Worm (Caenorhabditis elegans) whole organism, late embryonic: Measurements from ENCODE around the gene srx-77.

Experiments used
- F13H6.1 ChIP-seq: sonication (generic microtip); optimal IDR thresholded peaks from 2 replicates; lab custom pipeline; 2016; ENCODE audit warnings: missing genetic modification characterization, missing compliant biosample characterization
- K02D7.2 ChIP-seq: sonication (generic microtip); optimal IDR thresholded peaks from 2 replicates; lab custom pipeline; 2017; ENCODE audit warnings: mild to moderate bottlenecking, missing genetic modification characterization, missing compliant biosample characterization
- K09A11.1 ChIP-seq: sonication (generic microtip); optimal IDR thresholded peaks from 2 replicates; lab custom pipeline; 2017; ENCODE audit warnings: antibody characterized with exemption, mild to moderate bottlenecking, missing genetic modification characterization, missing compliant biosample characterization; ENCODE audit not compliant: insufficient read depth
- Y22D7AL.16 ChIP-seq: sonication (generic microtip); optimal IDR thresholded peaks from 2 replicates; lab custom pipeline; 2016; ENCODE audit warnings: missing genetic modification characterization, missing compliant biosample characterization
- ahr-1 ChIP-seq: sonication (generic microtip); optimal IDR thresholded peaks from 2 replicates; lab custom pipeline; 2016; ENCODE audit warnings: missing genetic modification characterization, missing compliant biosample characterization
- ceh-18 ChIP-seq: sonication (generic microtip); optimal IDR thresholded peaks from 2 replicates; lab custom pipeline; 2016; ENCODE audit warnings: missing genetic modification characterization, missing compliant biosample characterization
- ceh-19 ChIP-seq: fragments of 200-800 bp; sonication (Bioruptor generic); optimal IDR thresholded peaks from 2 replicates; lab custom pipeline; 2018; ENCODE audit warnings: mild to moderate bottlenecking, missing genetic modification characterization, missing compliant biosample characterization
- ceh-22 ChIP-seq: sonication (generic microtip); optimal IDR thresholded peaks from 2 replicates; lab custom pipeline; 2017; ENCODE audit warnings: missing biosample characterization, missing genetic modification characterization
- ceh-30 ChIP-seq: fragments of 150-350 bp; optimal IDR thresholded peaks from 2 replicates; lab custom pipeline; 2014; ENCODE audit warnings: missing biosample characterization, missing genetic modification characterization
- ceh-45 ChIP-seq: fragments of 200-800 bp; sonication (Bioruptor generic); IDR thresholded peaks from 2 replicates; pipeline ENCODE4 v1.3.6; 2022; ENCODE audit warnings: missing genetic modification reagents, missing genetic modification characterization, missing compliant biosample characterization
- ceh-9 ChIP-seq: sonication (generic microtip); optimal IDR thresholded peaks from 2 replicates; lab custom pipeline; 2016; ENCODE audit warnings: mild to moderate bottlenecking, missing genetic modification characterization, inconsistent platforms, missing compliant biosample characterization
- dmd-4 ChIP-seq: sonication (generic microtip); optimal IDR thresholded peaks from 2 replicates; lab custom pipeline; 2016; ENCODE audit warnings: borderline replicate concordance, missing genetic modification characterization, missing compliant biosample characterization
- elt-2 ChIP-seq: sonication (generic microtip); optimal IDR thresholded peaks from 2 replicates; lab custom pipeline; 2016; ENCODE audit warnings: missing genetic modification reagents, missing genetic modification characterization, missing compliant biosample characterization
- elt-4 ChIP-seq: sonication (generic microtip); optimal IDR thresholded peaks from 2 replicates; lab custom pipeline; 2016; ENCODE audit warnings: missing genetic modification characterization, missing compliant biosample characterization
- ets-4 ChIP-seq: sonication (generic microtip); optimal IDR thresholded peaks from 2 replicates; lab custom pipeline; 2016; ENCODE audit warnings: missing genetic modification characterization, missing compliant biosample characterization
- eyg-1 ChIP-seq: sonication (generic microtip); optimal IDR thresholded peaks from 2 replicates; lab custom pipeline; 2016; ENCODE audit warnings: missing genotype, missing genetic modification characterization, missing compliant biosample characterization
- fkh-10 ChIP-seq: fragments of 150-350 bp; optimal IDR thresholded peaks from 2 replicates; lab custom pipeline; 2014; ENCODE audit warnings: missing biosample characterization, missing genetic modification reagents, missing genetic modification characterization
- gmeb-2 ChIP-seq: sonication (generic microtip); optimal IDR thresholded peaks from 2 replicates; lab custom pipeline; 2016; ENCODE audit warnings: missing genetic modification characterization, inconsistent platforms, missing compliant biosample characterization
- hlh-15 ChIP-seq: sonication (generic microtip); optimal IDR thresholded peaks from 2 replicates; lab custom pipeline; 2016; ENCODE audit warnings: missing genetic modification characterization, missing compliant biosample characterization
- hlh-30 ChIP-seq: sonication (generic microtip); optimal IDR thresholded peaks from 2 replicates; lab custom pipeline; 2017; ENCODE audit warnings: antibody characterized with exemption, missing genetic modification characterization, missing compliant biosample characterization; ENCODE audit not compliant: insufficient read depth
- hlh-6 ChIP-seq: sonication (generic microtip); optimal IDR thresholded peaks from 2 replicates; lab custom pipeline; 2016; ENCODE audit warnings: missing genotype, missing genetic modification characterization, missing compliant biosample characterization
- hlh-8 ChIP-seq: sonication (generic microtip); optimal IDR thresholded peaks from 2 replicates; lab custom pipeline; 2016; ENCODE audit warnings: missing genotype, missing genetic modification characterization, missing compliant biosample characterization
- lim-6 ChIP-seq: sonication (generic microtip); optimal IDR thresholded peaks from 2 replicates; lab custom pipeline; 2016; ENCODE audit warnings: missing genetic modification characterization, missing compliant biosample characterization
- lin-11 ChIP-seq: fragments of 200-800 bp; sonication (Bioruptor generic); optimal IDR thresholded peaks from 2 replicates; lab custom pipeline; 2018; ENCODE audit warnings: mild to moderate bottlenecking, missing genetic modification characterization, missing compliant biosample characterization
- nhr-11 ChIP-seq: fragments of 150-350 bp; optimal IDR thresholded peaks from 2 replicates; lab custom pipeline; 2014; ENCODE audit warnings: missing biosample characterization, missing genetic modification characterization
- npax-4 ChIP-seq: sonication (generic microtip); optimal IDR thresholded peaks from 2 replicates; lab custom pipeline; 2016; ENCODE audit warnings: missing genetic modification characterization, missing compliant biosample characterization
- odd-2 ChIP-seq: sonication (generic microtip); optimal IDR thresholded peaks from 2 replicates; lab custom pipeline; 2017; ENCODE audit warnings: antibody characterized with exemption, mild to moderate bottlenecking, missing genetic modification characterization, missing compliant biosample characterization
- pag-3 ChIP-seq: sonication (generic microtip); optimal IDR thresholded peaks from 2 replicates; lab custom pipeline; 2016; ENCODE audit warnings: missing compliant biosample characterization, missing genetic modification characterization, borderline replicate concordance
- pha-4 ChIP-seq: fragments of 150-350 bp; optimal IDR thresholded peaks from 2 replicates; lab custom pipeline; 2018; ENCODE audit warnings: missing biosample characterization, missing genetic modification reagents, missing genetic modification characterization
- pqm-1 ChIP-seq: sonication (generic microtip); optimal IDR thresholded peaks from 2 replicates; lab custom pipeline; 2016; ENCODE audit warnings: missing genetic modification characterization, missing compliant biosample characterization
- pros-1 ChIP-seq: fragments of 150-350 bp; optimal IDR thresholded peaks from 2 replicates; lab custom pipeline; 2014; ENCODE audit warnings: missing biosample characterization, missing genetic modification reagents, missing genetic modification characterization
- ref-2 ChIP-seq: sonication (generic microtip); optimal IDR thresholded peaks from 2 replicates; lab custom pipeline; 2016; ENCODE audit warnings: missing genetic modification characterization, missing compliant biosample characterization
- rnt-1 ChIP-seq: sonication (generic microtip); optimal IDR thresholded peaks from 2 replicates; lab custom pipeline; 2016; ENCODE audit warnings: missing genetic modification characterization, missing compliant biosample characterization
- sdc-2 ChIP-seq: sonication (generic microtip); optimal IDR thresholded peaks from 2 replicates; lab custom pipeline; 2016; ENCODE audit warnings: missing genotype, missing genetic modification characterization, missing compliant biosample characterization
- syd-9 ChIP-seq: sonication (generic microtip); optimal IDR thresholded peaks from 2 replicates; lab custom pipeline; 2016; ENCODE audit warnings: mild to moderate bottlenecking, missing genetic modification characterization, moderate library complexity, missing compliant biosample characterization
- tbx-2 ChIP-seq: sonication (generic microtip); optimal IDR thresholded peaks from 2 replicates; lab custom pipeline; 2016; ENCODE audit warnings: missing genetic modification characterization, missing compliant biosample characterization
- ttx-3 ChIP-seq: sonication (generic microtip); optimal IDR thresholded peaks from 2 replicates; lab custom pipeline; 2016; ENCODE audit warnings: missing genetic modification reagents, missing genetic modification characterization, missing compliant biosample characterization

The srx-77 gene

DNA sequence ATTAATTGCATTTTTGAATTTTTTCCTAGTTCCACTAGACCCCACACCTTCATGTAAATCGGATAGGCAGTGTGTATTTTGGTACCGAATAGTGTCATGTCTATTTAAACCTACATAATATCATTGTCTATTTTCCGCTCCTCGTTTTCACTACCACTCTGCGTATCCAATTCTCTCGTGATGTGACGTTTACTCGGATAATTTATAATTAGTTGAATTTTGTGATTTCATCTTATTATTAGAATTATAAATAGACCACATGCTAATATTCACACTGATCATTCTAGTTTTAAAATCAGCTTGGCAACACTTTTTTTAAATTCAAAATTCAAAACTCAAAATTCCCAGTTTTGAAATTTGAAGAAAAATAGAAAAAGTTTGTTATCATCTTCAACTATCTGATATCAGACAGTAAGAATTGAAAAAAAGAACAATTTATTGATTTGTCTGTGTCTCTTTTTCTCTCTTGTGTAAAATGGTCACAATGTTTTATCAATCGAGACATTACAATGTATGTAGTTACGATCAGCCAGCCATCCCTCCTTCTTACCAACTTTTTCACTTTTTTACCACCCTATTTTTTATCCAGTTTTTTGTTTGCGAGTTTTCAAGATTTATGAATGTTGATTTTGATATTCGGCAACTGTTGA lies 27.9 kb downstream of the srx-77 start:
- TF ChIP-seq fkh-10 (GFP tag; lab: Kevin White, UChicago) (no peak), elt-4 (tag; lab: Kevin White, UChicago) (no peak), tbx-2 (tag; lab: Kevin White, UChicago) (no peak), syd-9 (tag; lab: Kevin White, UChicago) (no peak), lim-6 (tag; lab: Kevin White, UChicago) (no peak), ceh-45 (GFP tag; lab: Robert Waterston, UW) (no peak), hlh-30 (tag; lab: Kevin White, UChicago) (no peak), ref-2 (tag; lab: Kevin White, UChicago) (no peak), ceh-19 (GFP tag; lab: Kevin White, UChicago) (no peak), pqm-1 (no peak), hlh-8 (tag; lab: Kevin White, UChicago) (no peak), pha-4 (tag; lab: Kevin White, UChicago) (no peak), K09A11.1 (no peak), ceh-9 (no peak)

DNA sequence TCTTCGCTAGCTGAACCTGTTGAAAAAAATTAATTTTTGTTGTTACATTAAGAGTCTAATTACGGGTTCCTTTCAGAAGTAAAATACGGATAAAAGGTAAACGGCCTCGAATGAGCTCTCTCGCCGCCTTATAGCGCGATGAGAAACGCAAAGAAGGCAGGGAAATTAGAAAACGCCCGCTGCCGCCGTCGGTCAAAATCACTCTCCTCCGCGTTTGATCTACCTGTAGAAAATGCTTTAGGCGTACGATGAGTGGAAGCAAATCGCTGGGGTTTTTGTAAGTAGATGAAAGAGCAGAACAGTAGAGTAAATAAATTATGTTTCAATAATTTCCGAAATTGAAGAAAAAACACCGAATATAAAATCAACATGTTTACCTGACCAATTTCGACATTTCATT lies 31.4 kb downstream of the srx-77 start:
- TF ChIP-seq lin-11 (tag; lab: Kevin White, UChicago): no peak
- no peak for TF ChIP-seq pros-1 (tag; lab: Kevin White, UChicago)
- TF ChIP-seq gmeb-2 (tag; lab: Kevin White, UChicago): no peak
- no peak for TF ChIP-seq eyg-1 (tag; lab: Kevin White, UChicago)
- TF ChIP-seq F13H6.1 (tag; lab: Kevin White, UChicago): no peak
- no peak for TF ChIP-seq Y22D7AL.16
- no peak for TF ChIP-seq sdc-2 (tag; lab: Kevin White, UChicago)
- TF ChIP-seq hlh-6 (tag; lab: Kevin White, UChicago): no peak
- TF ChIP-seq ets-4 (tag; lab: Kevin White, UChicago): no peak
- no peak for TF ChIP-seq ahr-1
- TF ChIP-seq ceh-30 (tag; lab: Kevin White, UChicago): no peak
- no peak for TF ChIP-seq npax-4 (tag; lab: Kevin White, UChicago)
- no peak for TF ChIP-seq nhr-11
- TF ChIP-seq ttx-3: no peak
- TF ChIP-seq hlh-30 (tag; lab: Kevin White, UChicago): no peak
- no peak for TF ChIP-seq rnt-1
- TF ChIP-seq dmd-4 (tag; lab: Kevin White, UChicago): no peak

DNA sequence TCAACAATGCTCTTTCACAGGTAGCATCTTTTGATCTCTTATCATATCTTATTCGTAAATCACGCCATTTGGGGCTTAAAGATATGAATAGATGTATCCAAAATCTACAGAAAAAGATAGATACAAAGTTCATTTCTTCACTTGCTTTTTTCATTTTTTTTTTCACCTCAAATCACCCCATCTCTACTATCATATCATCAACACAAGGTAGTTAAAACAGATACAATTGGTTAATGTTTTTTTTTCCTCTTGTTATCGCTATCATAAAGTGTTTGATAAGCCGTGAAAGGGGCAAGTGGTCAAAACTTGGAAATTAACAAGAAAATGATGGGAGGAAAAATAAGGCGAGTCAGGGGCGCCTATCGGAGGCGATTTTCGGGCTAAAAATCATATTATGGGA lies 38.3 kb downstream of the srx-77 start:
- TF ChIP-seq elt-2 (tag; lab: Kevin White, UChicago) (peak; percentile 28), ahr-1 (no peak)

DNA sequence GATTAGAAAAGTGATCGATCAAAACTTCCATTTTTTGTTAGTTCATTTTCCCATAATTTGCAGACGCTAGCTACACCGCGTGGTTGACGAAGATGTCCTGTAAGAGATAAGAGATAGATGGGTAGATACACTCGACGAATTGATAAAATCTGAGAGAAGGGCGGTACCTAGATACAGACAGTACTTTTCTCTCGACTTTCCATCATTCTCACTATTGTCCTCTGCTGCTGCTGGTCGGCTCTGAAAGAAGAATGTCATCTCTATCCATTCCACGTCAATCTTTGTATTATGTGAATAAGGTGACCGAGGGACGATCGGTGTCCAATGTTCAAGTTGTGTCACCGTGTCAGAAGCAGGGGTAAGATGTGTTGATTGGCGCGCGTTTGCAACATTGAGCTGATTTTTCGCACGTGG lies 40.0 kb downstream of the srx-77 start, which contains the start of gene pmt-2:
pmt-2 (plus strand) TSS at position 64 of the 414 bp plus-strand sequence.
- TF ChIP-seq rnt-1: peak; percentile 56
- no peak for TF ChIP-seq K02D7.2 (tag; lab: Kevin White, UChicago)
- TF ChIP-seq, all 69 proteins: peak for 1

DNA sequence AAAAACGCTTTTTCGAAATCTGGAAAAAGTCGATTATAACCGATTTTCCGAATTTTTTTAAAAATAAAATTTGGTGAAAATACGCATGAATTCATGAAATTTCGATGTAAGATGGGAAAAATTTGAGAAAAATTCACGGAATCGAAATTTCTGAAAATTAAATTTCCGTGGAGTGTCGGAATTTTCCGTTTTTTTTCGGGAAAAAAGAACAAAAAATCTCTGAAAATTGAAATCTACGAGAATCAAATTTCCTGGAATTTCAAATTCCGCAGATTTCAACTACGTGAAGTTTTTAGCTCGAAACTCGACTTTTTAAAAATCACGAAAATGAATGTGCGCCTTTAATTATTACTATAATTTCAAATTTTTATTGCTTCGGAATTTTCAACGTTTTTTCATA lies 42.2 kb downstream of the srx-77 start:
- TF ChIP-seq pag-3 (tag; lab: Kevin White, UChicago) (no peak), ceh-22 (tag; lab: Kevin White, UChicago) (no peak), ceh-18 (tag; lab: Kevin White, UChicago) (no peak), odd-2 (no peak), hlh-15 (no peak)
